Worm (Caenorhabditis elegans): ENCODE results near the gene ZC239.3.

Gene ZC239.3

DNA sequence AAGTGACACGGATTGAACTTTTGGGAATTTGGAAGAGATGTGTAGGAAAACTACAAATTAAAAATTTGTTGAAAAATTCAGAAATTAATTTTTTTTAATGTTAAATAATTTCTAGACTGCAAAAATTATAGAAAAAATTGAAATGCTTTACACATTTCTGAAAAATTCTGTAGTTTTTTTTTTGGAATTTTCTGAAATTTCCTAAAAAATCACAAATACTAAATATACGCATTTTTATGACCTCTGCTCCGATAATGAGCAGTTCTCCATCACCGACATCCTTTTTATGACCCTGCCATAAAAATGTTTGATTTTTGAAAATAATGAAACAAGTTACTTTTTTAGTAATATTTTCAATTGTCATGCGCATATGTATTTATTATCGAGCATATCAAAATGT, 28.9 kb downstream of the ZC239.3 start:
- no peak for TF ChIP-seq F13C5.2 (tag; optimal IDR thresholded peaks at IDR 0.05)
- no peak for TF ChIP-seq pes-1 (GFP tag; IDR thresholded peaks at IDR 0.05)
- TF ChIP-seq B0310.2 (tag; optimal IDR thresholded peaks at IDR 0.05), result no peak
- no peak for TF ChIP-seq ama-1 (optimal IDR thresholded peaks at IDR 0.05)
- TF ChIP-seq ets-7 (tag; optimal IDR thresholded peaks at IDR 0.05), result no peak
- no peak for TF ChIP-seq ceh-13 (GFP tag; optimal IDR thresholded peaks at IDR 0.05)
- TF ChIP-seq hnd-1 (tag; optimal IDR thresholded peaks at IDR 0.05), result no peak
- no peak for TF ChIP-seq ceh-36 (tag; optimal IDR thresholded peaks at IDR 0.05)
- TF ChIP-seq sea-1 (GFP tag; conservative IDR thresholded peaks at IDR 0.05), result no peak
- TF ChIP-seq tbx-37 (GFP tag; conservative IDR thresholded peaks at IDR 0.05), result no peak
- no peak for TF ChIP-seq hmg-4 (GFP tag; optimal IDR thresholded peaks at IDR 0.05)
- TF ChIP-seq hmbx-1 (tag; optimal IDR thresholded peaks at IDR 0.05), result no peak
- no peak for TF ChIP-seq tbx-11 (GFP tag; IDR thresholded peaks at IDR 0.05)
- no peak for TF ChIP-seq flt-1 (GFP tag; IDR thresholded peaks at IDR 0.05)
- no peak for TF ChIP-seq scrt-1 (GFP tag; IDR thresholded peaks at IDR 0.05)
- no peak for TF ChIP-seq tra-4 (tag; optimal IDR thresholded peaks at IDR 0.05)
- TF ChIP-seq aly-1 (tag; optimal IDR thresholded peaks at IDR 0.05), result no peak

DNA sequence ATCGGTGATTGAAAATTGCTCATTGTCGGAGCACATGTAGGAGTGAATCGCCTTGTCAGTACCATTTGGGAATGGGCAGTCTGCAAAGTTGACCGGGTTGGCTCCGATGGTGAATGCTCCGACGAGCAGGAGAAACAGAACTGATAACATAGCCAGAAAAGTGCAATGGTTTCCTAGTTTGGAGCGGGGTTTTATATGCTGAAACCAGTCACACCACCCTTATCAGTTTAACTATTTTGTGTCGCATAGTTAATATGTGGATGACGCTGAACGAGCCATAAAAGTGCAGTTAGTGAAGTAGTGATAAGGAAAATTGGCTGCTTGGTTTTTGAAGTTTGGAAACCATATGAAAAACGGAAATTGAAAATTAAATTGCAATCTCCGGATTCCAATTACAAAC, 30.0 kb downstream of the ZC239.3 start, which contains the start of gene C17F4.7:
C17F4.7 (minus strand) TSS at position 180 of the 400 bp plus-strand sequence.
- TF ChIP-seq ceh-13 (GFP tag; optimal IDR thresholded peaks at IDR 0.05), result no peak
- TF ChIP-seq hmbx-1 (tag; optimal IDR thresholded peaks at IDR 0.05), result no peak
- no peak for TF ChIP-seq pes-1 (GFP tag; IDR thresholded peaks at IDR 0.05)
- no peak for TF ChIP-seq aly-1 (tag; optimal IDR thresholded peaks at IDR 0.05)
- no peak for TF ChIP-seq flt-1 (GFP tag; IDR thresholded peaks at IDR 0.05)
- TF ChIP-seq ets-7 (tag; optimal IDR thresholded peaks at IDR 0.05), result no peak
- no peak for TF ChIP-seq sea-1 (GFP tag; conservative IDR thresholded peaks at IDR 0.05)
- TF ChIP-seq scrt-1 (GFP tag; IDR thresholded peaks at IDR 0.05), result no peak
- TF ChIP-seq tbx-37 (GFP tag; conservative IDR thresholded peaks at IDR 0.05), result no peak
- no peak for TF ChIP-seq hmg-4 (GFP tag; optimal IDR thresholded peaks at IDR 0.05)
- TF ChIP-seq B0310.2 (tag; optimal IDR thresholded peaks at IDR 0.05), result no peak
- TF ChIP-seq F13C5.2 (tag; optimal IDR thresholded peaks at IDR 0.05), result no peak
- TF ChIP-seq tra-4 (tag; optimal IDR thresholded peaks at IDR 0.05), result no peak
- no peak for TF ChIP-seq ama-1 (optimal IDR thresholded peaks at IDR 0.05)
- no peak for TF ChIP-seq ceh-36 (tag; optimal IDR thresholded peaks at IDR 0.05)
- TF ChIP-seq hnd-1 (tag; optimal IDR thresholded peaks at IDR 0.05), result no peak
- no peak for TF ChIP-seq tbx-11 (GFP tag; IDR thresholded peaks at IDR 0.05)

DNA sequence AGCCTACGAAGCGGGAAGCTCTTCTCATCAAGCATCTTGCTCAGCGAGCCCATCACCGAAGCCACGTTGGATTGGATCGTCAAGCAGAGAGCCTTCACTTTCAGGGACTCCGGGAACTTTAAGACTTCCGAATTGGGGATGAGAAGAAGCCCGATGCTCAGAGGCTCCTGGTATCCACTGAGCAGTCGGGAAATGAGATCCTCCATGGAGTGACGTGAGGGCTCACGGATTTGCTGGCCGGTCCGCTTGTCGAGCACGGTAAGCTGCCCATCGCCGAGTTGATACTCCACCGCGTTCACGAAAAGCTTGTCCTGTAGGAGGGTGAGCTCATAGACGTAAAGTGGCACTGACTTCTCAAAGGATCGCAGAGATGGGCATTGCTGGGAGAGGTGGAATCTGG, 31.7 kb downstream of the ZC239.3 start:
- no peak for TF ChIP-seq F13C5.2 (tag; optimal IDR thresholded peaks at IDR 0.05)
- TF ChIP-seq ceh-36 (tag; optimal IDR thresholded peaks at IDR 0.05), result no peak
- no peak for TF ChIP-seq hmbx-1 (tag; optimal IDR thresholded peaks at IDR 0.05)
- TF ChIP-seq ets-7 (tag; optimal IDR thresholded peaks at IDR 0.05), result no peak
- TF ChIP-seq scrt-1 (GFP tag; IDR thresholded peaks at IDR 0.05), result no peak
- no peak for TF ChIP-seq tbx-37 (GFP tag; conservative IDR thresholded peaks at IDR 0.05)
- TF ChIP-seq pes-1 (GFP tag; IDR thresholded peaks at IDR 0.05), result no peak

DNA sequence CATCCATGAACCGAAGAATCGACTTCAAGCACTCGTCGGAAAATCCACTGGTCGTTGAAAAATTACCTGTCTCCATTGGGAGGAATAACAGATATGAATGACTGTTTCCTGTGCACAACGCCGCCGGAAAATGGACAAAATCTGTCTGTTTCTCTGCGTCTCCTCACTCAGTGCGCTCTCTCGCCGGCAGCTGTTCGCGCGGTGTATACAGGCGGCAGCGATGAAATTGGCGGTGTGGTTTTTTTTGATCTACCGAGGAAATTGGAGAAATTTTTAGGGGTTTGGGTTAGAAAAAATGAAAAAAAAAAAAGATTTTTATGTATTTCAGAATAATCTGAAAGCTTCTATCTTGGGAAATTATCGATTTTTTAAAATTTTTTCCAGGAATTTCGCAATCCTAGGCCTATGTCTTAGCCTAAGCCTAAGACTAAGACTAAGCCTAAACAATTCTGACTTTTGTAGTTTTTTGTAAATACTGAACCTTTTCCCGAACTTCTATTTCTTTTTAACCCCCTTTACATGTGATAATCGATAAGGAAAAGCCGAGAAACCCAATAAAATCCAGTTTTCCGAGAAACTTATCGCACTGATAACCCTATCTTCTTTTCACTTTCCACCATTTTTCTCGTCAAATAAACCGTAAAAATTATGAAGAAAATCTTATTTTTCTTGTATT, 32.3 kb downstream of the ZC239.3 start, which contains the start of the genes fbxc-50 and C17F4.2:
fbxc-50 (minus strand) TSS at position 81 of the 676 bp plus-strand sequence.
C17F4.2 (plus strand) TSS at position 626 of the 676 bp plus-strand sequence.
- TF ChIP-seq hmg-4 (GFP tag; optimal IDR thresholded peaks at IDR 0.05), result no peak
- no peak for TF ChIP-seq ama-1 (optimal IDR thresholded peaks at IDR 0.05)
- TF ChIP-seq tbx-37 (GFP tag; conservative IDR thresholded peaks at IDR 0.05), result no peak
- no peak for TF ChIP-seq hmbx-1 (tag; optimal IDR thresholded peaks at IDR 0.05)
- no peak for TF ChIP-seq F13C5.2 (tag; optimal IDR thresholded peaks at IDR 0.05)
- TF ChIP-seq scrt-1 (GFP tag; IDR thresholded peaks at IDR 0.05), result no peak
- TF ChIP-seq flt-1 (GFP tag; IDR thresholded peaks at IDR 0.05), result no peak
- TF ChIP-seq ets-7 (tag; optimal IDR thresholded peaks at IDR 0.05), result no peak
- TF ChIP-seq hnd-1 (tag; optimal IDR thresholded peaks at IDR 0.05), result no peak
- TF ChIP-seq B0310.2 (tag; optimal IDR thresholded peaks at IDR 0.05), result no peak
- no peak for TF ChIP-seq aly-1 (tag; optimal IDR thresholded peaks at IDR 0.05)

DNA sequence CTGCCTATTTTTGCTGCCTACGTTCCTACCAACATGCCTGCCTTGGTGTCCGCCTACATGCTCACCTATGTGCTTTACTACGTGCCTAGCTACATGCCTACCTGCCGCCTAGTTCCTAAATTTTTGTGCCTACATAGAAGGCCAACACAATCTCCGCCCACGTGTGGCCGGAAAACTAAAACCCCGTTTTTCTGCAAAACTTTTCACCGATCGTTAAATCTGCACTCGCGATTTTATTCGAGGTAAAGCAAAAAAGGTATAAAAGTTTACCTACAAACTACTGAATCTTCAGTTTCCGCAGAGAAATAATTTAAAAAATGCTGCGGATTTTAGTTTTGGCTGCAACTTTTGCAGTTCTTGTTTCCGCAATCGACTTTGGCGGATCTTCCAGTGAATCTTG, 33.5 kb downstream of the ZC239.3 start, which contains the start of gene clec-124:
clec-124 (plus strand) TSS at position 301 of the 400 bp plus-strand sequence.
- TF ChIP-seq ets-7 (tag; optimal IDR thresholded peaks at IDR 0.05) (no peak), ceh-13 (GFP tag; optimal IDR thresholded peaks at IDR 0.05) (no peak), hnd-1 (tag; optimal IDR thresholded peaks at IDR 0.05) (no peak), hmg-4 (GFP tag; optimal IDR thresholded peaks at IDR 0.05) (no peak), scrt-1 (GFP tag; IDR thresholded peaks at IDR 0.05) (no peak), flt-1 (GFP tag; IDR thresholded peaks at IDR 0.05) (no peak), hmbx-1 (tag; optimal IDR thresholded peaks at IDR 0.05) (no peak), sea-1 (GFP tag; conservative IDR thresholded peaks at IDR 0.05) (no peak), aly-1 (tag; optimal IDR thresholded peaks at IDR 0.05) (no peak), tbx-37 (GFP tag; conservative IDR thresholded peaks at IDR 0.05) (no peak), tbx-11 (GFP tag; IDR thresholded peaks at IDR 0.05) (no peak), tra-4 (tag; optimal IDR thresholded peaks at IDR 0.05) (no peak), pes-1 (GFP tag; IDR thresholded peaks at IDR 0.05) (no peak), B0310.2 (tag; optimal IDR thresholded peaks at IDR 0.05) (no peak), ama-1 (optimal IDR thresholded peaks at IDR 0.05) (no peak), ceh-36 (tag; optimal IDR thresholded peaks at IDR 0.05) (no peak), F13C5.2 (tag; optimal IDR thresholded peaks at IDR 0.05) (no peak)

DNA sequence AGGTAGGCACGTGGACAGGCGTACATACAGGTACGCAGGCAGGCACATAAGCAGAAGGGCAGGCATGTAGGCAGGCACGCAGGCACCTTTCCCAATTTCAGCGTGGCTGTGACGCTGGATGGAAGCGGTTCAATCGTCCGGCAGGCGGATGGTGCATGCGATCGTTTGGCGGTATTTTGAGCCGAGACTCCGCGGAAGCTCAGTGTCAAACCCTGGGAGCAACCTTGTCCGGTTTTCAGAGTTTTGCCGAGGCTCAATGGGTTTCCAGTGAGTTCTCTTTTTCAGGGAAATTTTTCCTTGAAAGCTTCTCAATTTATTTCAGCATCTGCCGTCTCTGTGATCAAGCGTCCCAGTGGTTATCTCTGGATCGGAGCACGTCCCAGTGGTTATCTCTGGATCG, 34.3 kb downstream of the ZC239.3 start:
- TF ChIP-seq hmg-4 (GFP tag; optimal IDR thresholded peaks at IDR 0.05), result no peak

DNA sequence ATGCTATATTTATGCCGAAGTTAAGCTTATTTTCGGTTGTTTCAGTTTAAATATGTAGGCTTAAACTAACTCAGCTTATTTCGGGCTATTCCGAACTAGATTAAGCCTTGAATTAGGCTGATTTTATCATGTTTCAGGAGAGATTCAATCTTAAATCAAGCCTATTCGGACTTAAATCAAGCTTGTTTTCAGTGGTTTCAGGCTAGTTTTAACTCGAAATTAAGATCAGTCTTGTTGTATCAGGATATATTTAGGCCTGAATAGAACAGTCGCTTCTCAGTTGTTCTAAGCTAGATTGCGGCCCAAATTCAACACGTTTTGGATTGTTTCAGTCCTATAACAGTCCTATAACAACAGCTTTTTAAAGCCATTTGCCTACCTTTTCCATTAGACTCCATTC, 35.9 kb downstream of the ZC239.3 start:
- no peak for TF ChIP-seq scrt-1 (GFP tag; IDR thresholded peaks at IDR 0.05)
- TF ChIP-seq tra-4 (tag; optimal IDR thresholded peaks at IDR 0.05), result no peak
- no peak for TF ChIP-seq F13C5.2 (tag; optimal IDR thresholded peaks at IDR 0.05)
- no peak for TF ChIP-seq tbx-37 (GFP tag; conservative IDR thresholded peaks at IDR 0.05)
- no peak for TF ChIP-seq sea-1 (GFP tag; conservative IDR thresholded peaks at IDR 0.05)
- no peak for TF ChIP-seq ceh-36 (tag; optimal IDR thresholded peaks at IDR 0.05)
- TF ChIP-seq tbx-11 (GFP tag; IDR thresholded peaks at IDR 0.05), result no peak
- no peak for TF ChIP-seq hnd-1 (tag; optimal IDR thresholded peaks at IDR 0.05)
- no peak for TF ChIP-seq aly-1 (tag; optimal IDR thresholded peaks at IDR 0.05)
- no peak for TF ChIP-seq ceh-13 (GFP tag; optimal IDR thresholded peaks at IDR 0.05)
- TF ChIP-seq ets-7 (tag; optimal IDR thresholded peaks at IDR 0.05), result no peak
- no peak for TF ChIP-seq hmg-4 (GFP tag; optimal IDR thresholded peaks at IDR 0.05)
- no peak for TF ChIP-seq flt-1 (GFP tag; IDR thresholded peaks at IDR 0.05)
- TF ChIP-seq hmbx-1 (tag; optimal IDR thresholded peaks at IDR 0.05), result no peak
- TF ChIP-seq ama-1 (optimal IDR thresholded peaks at IDR 0.05), result no peak
- no peak for TF ChIP-seq B0310.2 (tag; optimal IDR thresholded peaks at IDR 0.05)
- TF ChIP-seq pes-1 (GFP tag; IDR thresholded peaks at IDR 0.05), result no peak
